Fruit fly (Drosophila melanogaster) whole organism, embryonic: ENCODE measurements around the gene Fas2.
A peak's percentile ranks its signal among the peaks of the same experiment; 100 is the strongest.

ENCODE experiments used
- CG12391 ChIP-seq: fragments of 200-800 bp; sonication (Bioruptor generic); optimal IDR thresholded peaks from 3 replicates; lab custom pipeline; 2018; ENCODE audit warnings: missing biosample characterization, mild to moderate bottlenecking, missing genetic modification characterization, moderate library complexity
- CG13287 ChIP-seq: fragments of 200-800 bp; sonication (Bioruptor generic); IDR thresholded peaks from 2 replicates; pipeline ENCODE4 v1.3.6; 2022; ENCODE audit warnings: missing biosample characterization, missing genetic modification characterization; ENCODE audit not compliant: partially characterized antibody
- CG1602 ChIP-seq: fragments of 200-800 bp; sonication (Bioruptor generic); optimal IDR thresholded peaks from 3 replicates; lab custom pipeline; 2016; ENCODE audit warnings: missing biosample characterization, missing genetic modification characterization
- CG16813 ChIP-seq: fragments of 200-800 bp; sonication (Bioruptor generic); IDR thresholded peaks from 3 replicates; pipeline ENCODE4 v1.3.6; 2022; ENCODE audit warnings: missing biosample characterization, missing genetic modification characterization; ENCODE audit not compliant: partially characterized antibody
- CG2116 ChIP-seq: fragments of 200-800 bp; sonication (Bioruptor generic); optimal IDR thresholded peaks from 3 replicates; lab custom pipeline; 2018; ENCODE audit warnings: missing biosample characterization, mild to moderate bottlenecking, missing genetic modification characterization
- CG2120 ChIP-seq: fragments of 200-800 bp; sonication (Bioruptor generic); optimal IDR thresholded peaks from 3 replicates; lab custom pipeline; 2016; ENCODE audit warnings: missing biosample characterization, missing genetic modification characterization
- CG2129 ChIP-seq: fragments of 200-800 bp; sonication (Bioruptor generic); IDR thresholded peaks from 2 replicates; pipeline ENCODE4 v1.3.6; 2022; ENCODE audit warnings: missing biosample characterization, missing genetic modification characterization; ENCODE audit not compliant: partially characterized antibody
- CG2712 ChIP-seq: fragments of 200-800 bp; optimal IDR thresholded peaks from 3 replicates; lab custom pipeline; 2019; ENCODE audit warnings: missing biosample characterization, mild to moderate bottlenecking, missing genetic modification characterization, moderate library complexity
- CG2889 ChIP-seq: fragments of 200-800 bp; sonication (Bioruptor generic); IDR thresholded peaks from 3 replicates; pipeline ENCODE4 v1.3.6; 2022; ENCODE audit warnings: missing biosample characterization, missing genetic modification characterization
- CG31388 ChIP-seq: fragments of 200-800 bp; sonication (Bioruptor generic); optimal IDR thresholded peaks from 2 replicates; lab custom pipeline; 2016; ENCODE audit warnings: missing biosample characterization, missing genetic modification characterization
- CG4424 ChIP-seq: fragments of 200-800 bp; sonication (Bioruptor generic); optimal IDR thresholded peaks from 3 replicates; lab custom pipeline; 2016; ENCODE audit warnings: missing biosample characterization, missing genetic modification characterization
- CG4617 ChIP-seq: fragments of 200-800 bp; sonication (Bioruptor generic); optimal IDR thresholded peaks from 3 replicates; lab custom pipeline; 2016; ENCODE audit warnings: missing biosample characterization, missing genetic modification characterization, borderline replicate concordance
- CG4854 ChIP-seq: fragments of 200-800 bp; sonication (Bioruptor generic); optimal IDR thresholded peaks from 2 replicates; lab custom pipeline; 2016; ENCODE audit warnings: missing biosample characterization, missing genetic modification characterization, inconsistent platforms
- CG7786 ChIP-seq: fragments of 200-800 bp; sonication (Bioruptor generic); optimal IDR thresholded peaks from 2 replicates; lab custom pipeline; 2016; ENCODE audit warnings: missing biosample characterization, missing genetic modification characterization
- CG9609 ChIP-seq: fragments of 200-800 bp; sonication (Bioruptor generic); optimal IDR thresholded peaks from 3 replicates; lab custom pipeline; 2016; ENCODE audit warnings: missing biosample characterization, missing genetic modification characterization
- CG9797 ChIP-seq: fragments of 200-800 bp; sonication (Bioruptor generic); optimal IDR thresholded peaks from 3 replicates; lab custom pipeline; 2018; ENCODE audit warnings: missing biosample characterization, mild to moderate bottlenecking, missing genetic modification characterization
- CG9932 ChIP-seq: fragments of 200-800 bp; sonication (Bioruptor generic); IDR thresholded peaks from 2 replicates; pipeline ENCODE4 v1.3.6; 2022; ENCODE audit warnings: missing biosample characterization, missing genetic modification characterization
- Chrac-16 ChIP-seq: fragments of 200-800 bp; sonication (Bioruptor generic); optimal IDR thresholded peaks from 3 replicates; lab custom pipeline; 2016; ENCODE audit warnings: missing biosample characterization, missing genetic modification characterization
- Ets65A ChIP-seq: fragments of 200-800 bp; sonication (Bioruptor generic); peaks from one replicate; lab custom pipeline; 2016; ENCODE audit warnings: missing biosample characterization, missing genetic modification characterization
- Ets97D ChIP-seq: fragments of 200-800 bp; sonication (Bioruptor generic); optimal IDR thresholded peaks from 3 replicates; lab custom pipeline; 2016; ENCODE audit warnings: missing biosample characterization, missing genetic modification characterization
- HLH3B ChIP-seq: fragments of 200-800 bp; sonication (Bioruptor generic); IDR thresholded peaks from 2 replicates; pipeline ENCODE4 v1.3.6; 2022; ENCODE audit warnings: missing biosample characterization, missing genetic modification characterization
- HLH54F ChIP-seq: fragments of 200-800 bp; sonication (Bioruptor generic); optimal IDR thresholded peaks from 3 replicates; lab custom pipeline; 2016; ENCODE audit warnings: missing biosample characterization, missing genetic modification characterization
- Hsf ChIP-seq: fragments of 200-800 bp; sonication (Bioruptor generic); optimal IDR thresholded peaks from 3 replicates; lab custom pipeline; 2016; ENCODE audit warnings: missing biosample characterization, missing genetic modification characterization
- Max ChIP-seq: fragments of 200-800 bp; sonication (Bioruptor generic); optimal IDR thresholded peaks from 2 replicates; lab custom pipeline; 2016; ENCODE audit warnings: missing biosample characterization, mild to moderate bottlenecking, missing genetic modification characterization
- NfI ChIP-seq: fragments of 200-800 bp; sonication (Bioruptor generic); optimal IDR thresholded peaks from 3 replicates; lab custom pipeline; 2018; ENCODE audit warnings: missing biosample characterization, mild to moderate bottlenecking, missing genetic modification characterization, moderate library complexity
- Scr ChIP-seq: fragments of 200-800 bp; sonication (Bioruptor generic); IDR thresholded peaks from 2 replicates; pipeline ENCODE4 v1.3.6; 2022; ENCODE audit warnings: missing biosample characterization, missing genetic modification characterization; ENCODE audit not compliant: partially characterized antibody
- Sry-δ ChIP-seq: fragments of 200-800 bp; sonication (Bioruptor generic); optimal IDR thresholded peaks from 2 replicates; lab custom pipeline; 2016; ENCODE audit warnings: missing biosample characterization, missing genetic modification characterization
- Vsx1 ChIP-seq: fragments of 200-800 bp; sonication (Bioruptor generic); optimal IDR thresholded peaks from 2 replicates; lab custom pipeline; 2017; ENCODE audit warnings: missing biosample characterization, mild to moderate bottlenecking, missing genetic modification characterization, missing genetic modification reagents
- Xbp1 ChIP-seq: fragments of 200-800 bp; sonication (Bioruptor generic); optimal IDR thresholded peaks from 3 replicates; lab custom pipeline; 2016; ENCODE audit warnings: missing biosample characterization, mild to moderate bottlenecking, missing genetic modification characterization
- ac ChIP-seq: fragments of 200-800 bp; sonication (Bioruptor generic); optimal IDR thresholded peaks from 3 replicates; lab custom pipeline; 2017; ENCODE audit warnings: missing biosample characterization, mild to moderate bottlenecking, missing genetic modification characterization
- bbx ChIP-seq: fragments of 200-800 bp; sonication (Bioruptor generic); IDR thresholded peaks from 2 replicates; pipeline ENCODE4 v1.3.6; 2022; ENCODE audit warnings: missing biosample characterization, missing genetic modification characterization; ENCODE audit not compliant: partially characterized antibody
- chinmo ChIP-seq: fragments of 200-800 bp; sonication (Bioruptor generic); IDR thresholded peaks from 4 replicates; pipeline ENCODE4 v1.3.6; 2022; ENCODE audit warnings: missing biosample characterization, missing genetic modification characterization; ENCODE audit not compliant: partially characterized antibody
- crc ChIP-seq: fragments of 200-800 bp; sonication (Bioruptor generic); optimal IDR thresholded peaks from 2 replicates; lab custom pipeline; 2016; ENCODE audit warnings: missing biosample characterization, missing genetic modification characterization
- esg ChIP-seq: fragments of 200-800 bp; sonication (Bioruptor generic); conservative IDR thresholded peaks from 2 replicates; pipeline ENCODE4 v1.3.6; 2022; ENCODE audit warnings: missing biosample characterization, missing genetic modification characterization
- grau ChIP-seq: fragments of 200-800 bp; optimal IDR thresholded peaks from 3 replicates; lab custom pipeline; 2019; ENCODE audit warnings: missing biosample characterization, mild to moderate bottlenecking, missing genetic modification characterization, moderate library complexity
- grn ChIP-seq: fragments of 200-800 bp; sonication (Bioruptor generic); optimal IDR thresholded peaks from 3 replicates; lab custom pipeline; 2017; ENCODE audit warnings: missing biosample characterization, missing genetic modification characterization
- hbn ChIP-seq: fragments of 200-800 bp; sonication (Bioruptor generic); IDR thresholded peaks from 2 replicates; pipeline ENCODE4 v1.3.6; 2022; ENCODE audit warnings: missing biosample characterization, missing genetic modification characterization; ENCODE audit not compliant: partially characterized antibody
- insv ChIP-seq, 2 experiments: fragments of 200-800 bp; sonication (Bioruptor generic); optimal IDR thresholded peaks; 3 replicates each; lab custom pipeline; 2016 to 2018; ENCODE audit warnings: missing biosample characterization in 2 of 2, missing genetic modification characterization in 2 of 2
- jumu ChIP-seq: fragments of 200-800 bp; sonication (Bioruptor generic); optimal IDR thresholded peaks from 3 replicates; lab custom pipeline; 2016; ENCODE audit warnings: missing biosample characterization, missing genetic modification characterization
- mam ChIP-seq: fragments of 200-800 bp; sonication (Bioruptor generic); optimal IDR thresholded peaks from 3 replicates; lab custom pipeline; 2016; ENCODE audit warnings: missing biosample characterization, missing genetic modification characterization
- mirr ChIP-seq: fragments of 200-800 bp; sonication (Bioruptor generic); optimal IDR thresholded peaks from 3 replicates; lab custom pipeline; 2018; ENCODE audit warnings: missing biosample characterization, mild to moderate bottlenecking, missing genetic modification characterization
- prd ChIP-seq, 3 experiments: fragments of >200 bp in 2 of 3; fragments of 200-800 bp in 1 of 3; sonication (Bioruptor generic) in 1 of 3; optimal IDR thresholded peaks in 2 of 3; IDR thresholded peaks in 1 of 3; 2 replicates in 2 of 3; 3 replicates in 1 of 3; pipeline versions ENCODE4 v1.3.6 to Lab custom; 2017 to 2022; ENCODE audit warnings: missing biosample characterization in 1 of 3, missing genetic modification characterization in 1 of 3
- sens-2 ChIP-seq: fragments of 200-800 bp; sonication (Bioruptor generic); IDR thresholded peaks from 2 replicates; pipeline ENCODE4 v1.3.6; 2022; ENCODE audit warnings: missing biosample characterization, missing genetic modification characterization
- seq ChIP-seq: fragments of 200-800 bp; sonication (Bioruptor generic); IDR thresholded peaks from 2 replicates; pipeline ENCODE4 v1.3.6; 2022; ENCODE audit warnings: missing biosample characterization, missing genetic modification characterization
- sisA ChIP-seq: fragments of 200-800 bp; sonication (Bioruptor generic); IDR thresholded peaks from 2 replicates; pipeline ENCODE4 v1.3.6; 2022; ENCODE audit warnings: missing biosample characterization, missing genetic modification characterization
- slbo ChIP-seq: fragments of 200-800 bp; sonication (Bioruptor generic); IDR thresholded peaks from 2 replicates; pipeline ENCODE4 v1.3.6; 2022; ENCODE audit warnings: missing biosample characterization, missing genetic modification characterization
- tup ChIP-seq: fragments of 200-800 bp; sonication (Bioruptor generic); optimal IDR thresholded peaks from 2 replicates; lab custom pipeline; 2016; ENCODE audit warnings: missing biosample characterization, mild to moderate bottlenecking, missing genetic modification characterization, moderate library complexity
- unpg ChIP-seq: fragments of 200-800 bp; sonication (Bioruptor generic); optimal IDR thresholded peaks from 3 replicates; lab custom pipeline; 2018; ENCODE audit warnings: missing biosample characterization, mild to moderate bottlenecking, missing genetic modification characterization, moderate library complexity
- vfl ChIP-seq: fragments of 200-800 bp; sonication (Bioruptor generic); optimal IDR thresholded peaks from 2 replicates; lab custom pipeline; 2016; ENCODE audit warnings: missing biosample characterization, missing genetic modification characterization

The Fas2 gene

dm6 chrX:4113698-4114216, 92.1 kb downstream of the Fas2 start, which contains the start of the genes dgt4 and Nsun2 (continued):
- TF ChIP-seq CG9932 (GFP tag; lab: Robert Waterston, UW) (peak; percentile 40; the same call in 1 of the 2 replicates), prd (optimal IDR thresholded peaks at IDR 0.05; lab: Kevin White, UChicago) (no peak), prd (GFP tag; IDR thresholded peaks at IDR 0.05; lab: Robert Waterston, UW) (peak; percentile 27; the same call in 1 of the 3 replicates), CG2129 (0 out of 2 replicates have a peak, but pooled peaks have one; percentile 14), crc (no peak), ac (GFP tag; lab: Kevin White, UChicago) (no peak), CG1602 (GFP tag; lab: Kevin White, UChicago) (no peak), NfI (GFP tag; lab: Kevin White, UChicago) (peak; percentile 5), unpg (GFP tag; lab: Kevin White, UChicago) (no peak), HLH54F (GFP tag; lab: Kevin White, UChicago) (peak; percentile 14), HLH3B (no peak), hbn (GFP tag; lab: Robert Waterston, UW) (0 out of 2 replicates have a peak, but pooled peaks have one; percentile 15), grau (tag; lab: Kevin White, UChicago) (no peak), CG2889 (no peak), jumu (GFP tag; lab: Kevin White, UChicago) (peak; percentile 24), CG9609 (GFP tag; lab: Kevin White, UChicago) (peak; percentile 17), CG13287 (peak; percentile 69), Hsf (GFP tag; lab: Kevin White, UChicago) (peak; percentile 18), Ets65A (GFP tag; lab: Kevin White, UChicago) (peak; percentile 90), CG4424 (GFP tag; lab: Kevin White, UChicago) (peak; percentile 25), Xbp1 (GFP tag; lab: Kevin White, UChicago) (peak; percentile 26), CG12391 (tag; lab: Kevin White, UChicago) (peak; percentile 21), bbx (GFP tag; lab: Robert Waterston, UW) (peak; percentile 37; the same call in 1 of the 2 replicates), tup (no peak), Vsx1 (GFP tag; lab: Kevin White, UChicago) (no peak), CG7786 (no peak), CG2120 (GFP tag; lab: Kevin White, UChicago) (peak; percentile 37), CG2712 (tag; lab: Kevin White, UChicago) (peak; percentile 15), vfl (GFP tag; lab: Kevin White, UChicago) (no peak), CG16813 (GFP tag; lab: Robert Waterston, UW) (peak; percentile 55; the same call in 1 of the 3 replicates), slbo (GFP tag; lab: Robert Waterston, UW) (peak; percentile 33; the same call in 1 of the 2 replicates), CG2116 (GFP tag; lab: Kevin White, UChicago) (peak; percentile 54), mirr (GFP tag; lab: Kevin White, UChicago) (no peak), Max (GFP tag; lab: Kevin White, UChicago) (peak; percentile 44), Scr (GFP tag; lab: Robert Waterston, UW) (peak; percentile 66), CG31388 (GFP tag; lab: Kevin White, UChicago) (no peak), mam (GFP tag; lab: Kevin White, UChicago) (peak; percentile 57), CG4617 (GFP tag; lab: Kevin White, UChicago) (no peak), Chrac-16 (GFP tag; lab: Kevin White, UChicago) (peak; percentile 23), Ets97D (peak; percentile 11), CG4854 (GFP tag; lab: Kevin White, UChicago) (no peak), esg (no peak), Sry-δ (GFP tag; lab: Kevin White, UChicago) (peak; percentile 65), sisA (peak; percentile 35; the same call in 1 of the 2 replicates), chinmo (GFP tag; lab: Robert Waterston, UW) (0 out of 4 replicates have a peak, but pooled peaks have one; percentile 9), sens-2 (no peak), insv (GFP tag; optimal IDR thresholded peaks at IDR 0.05; lab: Kevin White, UChicago) (no peak), CG9797 (GFP tag; lab: Kevin White, UChicago) (no peak), grn (GFP tag; lab: Kevin White, UChicago) (no peak), seq (GFP tag; lab: Robert Waterston, UW) (no peak)
